Fruit fly (Drosophila melanogaster): ENCODE data around the gene CycH.

Gene CycH

DNA sequence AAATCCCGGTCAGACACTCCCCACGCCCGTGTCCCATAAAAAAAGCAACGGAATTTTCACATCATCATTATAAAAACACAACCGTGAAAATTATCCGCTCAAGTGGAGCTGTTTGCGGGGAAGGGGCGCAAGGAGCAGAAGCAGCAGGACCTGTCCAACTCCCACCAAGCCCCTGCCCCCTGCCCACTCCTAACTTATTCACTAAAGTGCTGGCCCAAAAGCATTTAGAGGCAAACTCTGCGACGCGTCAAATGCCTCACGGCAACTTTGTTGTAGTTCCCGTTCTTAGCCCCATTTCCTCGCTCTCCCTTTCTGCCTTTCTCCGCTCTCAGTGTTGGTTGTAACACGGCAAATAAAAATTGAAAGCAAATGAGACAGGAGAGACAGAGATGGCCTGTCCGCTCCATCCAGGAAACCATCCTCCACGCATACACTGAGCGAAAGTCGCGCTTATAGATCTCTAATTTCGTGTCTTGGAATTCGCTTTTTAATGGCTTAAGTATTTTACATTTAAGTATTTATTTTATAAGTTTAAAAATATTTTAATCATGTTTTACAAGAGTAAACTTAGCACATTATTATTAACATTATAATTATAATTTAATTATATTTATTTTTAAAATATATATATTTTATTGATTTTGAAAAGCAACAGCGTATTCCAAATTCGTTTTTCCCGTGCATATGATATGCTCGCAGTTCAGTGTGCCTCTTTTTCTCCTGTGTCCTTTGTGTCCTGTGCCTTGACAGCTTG lies 37.7 kb downstream of the CycH start (continued):
- peak; percentile 9 for TF ChIP-seq CG17385 (GFP tag; optimal IDR thresholded peaks at IDR 0.05)
- peak; percentile 30 for TF ChIP-seq bcd (GFP tag; optimal IDR thresholded peaks at IDR 0.05)
- no peak for TF ChIP-seq CG14014 (GFP tag; IDR thresholded peaks at IDR 0.05)
- TF ChIP-seq CG8388 (GFP tag; optimal IDR thresholded peaks at IDR 0.05): peak; percentile 14
- no peak for TF ChIP-seq toy (GFP tag; IDR thresholded peaks at IDR 0.05)
- TF ChIP-seq tgo (GFP tag; IDR thresholded peaks at IDR 0.05): no peak; the same call in 2 of the 3 replicates
- TF ChIP-seq CG8924 (tag; optimal IDR thresholded peaks at IDR 0.05): peak; percentile 67
- no peak for TF ChIP-seq al (GFP tag; IDR thresholded peaks at IDR 0.05)
- no peak for TF ChIP-seq inv (GFP tag; IDR thresholded peaks at IDR 0.05; ENCODE audit: partially characterized antibody)
- TF ChIP-seq nerfin-1 (tag; optimal IDR thresholded peaks at IDR 0.05): no peak
- no peak for TF ChIP-seq CG43689 (GFP tag; IDR thresholded peaks at IDR 0.05)
- TF ChIP-seq Poxn (GFP tag; IDR thresholded peaks at IDR 0.05): no peak
- no peak for TF ChIP-seq repo (GFP tag; optimal IDR thresholded peaks at IDR 0.05)
- no peak for TF ChIP-seq GATAe (GFP tag; conservative IDR thresholded peaks at IDR 0.05)
- no peak for TF ChIP-seq h (optimal IDR thresholded peaks at IDR 0.05)
- no peak for TF ChIP-seq CG13123 (GFP tag; optimal IDR thresholded peaks at IDR 0.05)
- no peak for TF ChIP-seq usp (GFP tag; optimal IDR thresholded peaks at IDR 0.05)
- no peak for TF ChIP-seq stc (GFP tag; IDR thresholded peaks at IDR 0.05)
- TF ChIP-seq CG12769 (tag; optimal IDR thresholded peaks at IDR 0.05): no peak
- TF ChIP-seq Abd-B (GFP tag; optimal IDR thresholded peaks at IDR 0.05): peak; percentile 15
- TF ChIP-seq Mes4 (GFP tag; optimal IDR thresholded peaks at IDR 0.05): no peak
- TF ChIP-seq hbn (GFP tag; IDR thresholded peaks at IDR 0.05; ENCODE audit: partially characterized antibody): no peak
- no peak for TF ChIP-seq PHDP (tag; optimal IDR thresholded peaks at IDR 0.05)
- TF ChIP-seq abd-A (tag; optimal IDR thresholded peaks at IDR 0.05): peak; percentile 80
- TF ChIP-seq Drgx (GFP tag; IDR thresholded peaks at IDR 0.05): no peak
- TF ChIP-seq CG13894 (tag; optimal IDR thresholded peaks at IDR 0.05): no peak
- no peak for TF ChIP-seq Dip3 (GFP tag; optimal IDR thresholded peaks at IDR 0.05)
- peak; percentile 44 for TF ChIP-seq fd96Cb (tag; optimal IDR thresholded peaks at IDR 0.05)
- no peak for TF ChIP-seq Sry-δ (GFP tag; optimal IDR thresholded peaks at IDR 0.05)
- TF ChIP-seq Lim3 (GFP tag; IDR thresholded peaks at IDR 0.05): no peak
- TF ChIP-seq dmrt11E (tag; optimal IDR thresholded peaks at IDR 0.05): no peak
- TF ChIP-seq MTF-1 (GFP tag; optimal IDR thresholded peaks at IDR 0.05; ENCODE audit: borderline replicate concordance): no peak
- no peak for TF ChIP-seq zfh1 (GFP tag; IDR thresholded peaks at IDR 0.05)
- TF ChIP-seq onecut (GFP tag; IDR thresholded peaks at IDR 0.05): no peak
- TF ChIP-seq CG6854 (GFP tag; optimal IDR thresholded peaks at IDR 0.05): peak; percentile 9
- TF ChIP-seq gt (GFP tag; IDR thresholded peaks at IDR 0.05): no peak
- TF ChIP-seq CG17328 (GFP tag; IDR thresholded peaks at IDR 0.05): no peak
- 0 out of 2 replicates have a peak, but pooled peaks have one; percentile 4 for TF ChIP-seq Rfx (GFP tag; IDR thresholded peaks at IDR 0.05)
- TF ChIP-seq CG2712 (tag; optimal IDR thresholded peaks at IDR 0.05): no peak
- no peak for TF ChIP-seq Mrtf (GFP tag; IDR thresholded peaks at IDR 0.05)
- no peak for TF ChIP-seq slou (GFP tag; optimal IDR thresholded peaks at IDR 0.05)
- no peak for TF ChIP-seq CG10565 (GFP tag; optimal IDR thresholded peaks at IDR 0.05)
- no peak; the same call in 1 of the 2 replicates for TF ChIP-seq Xrp1 (GFP tag; IDR thresholded peaks at IDR 0.05)
- no peak for TF ChIP-seq CG4820 (GFP tag; optimal IDR thresholded peaks at IDR 0.05)
- peak; percentile 54 for TF ChIP-seq cwo (GFP tag; optimal IDR thresholded peaks at IDR 0.05)
- TF ChIP-seq HHEX (GFP tag; optimal IDR thresholded peaks at IDR 0.05): peak; percentile 42
- no peak for TF ChIP-seq cas (GFP tag; IDR thresholded peaks at IDR 0.05)
- TF ChIP-seq ewg (GFP tag; optimal IDR thresholded peaks at IDR 0.05): peak; percentile 14
- TF ChIP-seq kay (GFP tag; optimal IDR thresholded peaks at IDR 0.05): no peak
- no peak for TF ChIP-seq H2.0 (GFP tag; IDR thresholded peaks at IDR 0.05)
- TF ChIP-seq az2 (GFP tag; optimal IDR thresholded peaks at IDR 0.05): no peak

Measured in whole organism, embryonic.